Fruit fly (Drosophila melanogaster): ENCODE measurements around the gene Ppt1.

DNA sequence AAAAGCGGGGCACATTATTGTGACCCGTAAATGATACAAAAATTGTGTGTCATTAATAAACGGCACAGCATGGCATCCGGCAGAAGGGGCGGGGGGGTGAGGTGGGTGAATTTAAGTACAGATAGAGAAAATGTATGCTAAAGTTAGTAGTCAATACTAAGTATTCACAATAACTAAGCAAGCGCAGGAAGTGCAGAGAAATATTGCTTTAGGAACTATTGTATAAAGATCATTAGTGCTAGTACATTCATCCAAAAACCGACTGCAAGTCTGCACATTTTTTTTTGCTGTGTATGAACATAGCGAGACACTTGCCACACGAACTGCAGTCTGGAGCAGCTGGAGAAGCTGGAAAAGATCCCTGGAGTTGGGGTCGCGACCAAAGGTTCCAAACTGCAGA, 20.6 kb downstream of the Ppt1 start:
- no peak for TF ChIP-seq CG5204 (GFP tag; optimal IDR thresholded peaks at IDR 0.05)
- no peak for TF ChIP-seq Mnt (GFP tag; optimal IDR thresholded peaks at IDR 0.05)
- TF ChIP-seq ovo (GFP tag; optimal IDR thresholded peaks at IDR 0.05) = no peak
- no peak for TF ChIP-seq cnc (optimal IDR thresholded peaks at IDR 0.05)
- no peak for TF ChIP-seq Hr96 (GFP tag; optimal IDR thresholded peaks at IDR 0.05)
